Fruit fly (Drosophila melanogaster) whole organism, wandering third instar larva: ENCODE results near the gene CG15336.

Source experiments
- Abd-B ChIP-seq: fragments of >200 bp; optimal IDR thresholded peaks from 2 replicates; lab custom pipeline; 2017; ENCODE audit warnings: missing biosample characterization, missing genetic modification characterization
- CG9705 ChIP-seq: fragments of 200-800 bp; sonication (Bioruptor generic); optimal IDR thresholded peaks from 2 replicates; lab custom pipeline; 2018; ENCODE audit warnings: missing biosample characterization, mild to moderate bottlenecking, missing genetic modification characterization
- CrebA ChIP-seq: fragments of 200-800 bp; sonication (Bioruptor generic); optimal IDR thresholded peaks from 2 replicates; lab custom pipeline; 2016; ENCODE audit warnings: missing biosample characterization, mild to moderate bottlenecking, missing genetic modification characterization, borderline replicate concordance
- Dfd ChIP-seq: fragments of >200 bp; optimal IDR thresholded peaks from 2 replicates; lab custom pipeline; 2017; ENCODE audit warnings: missing biosample characterization, missing genetic modification characterization
- Dif ChIP-seq: fragments of 200-275, 200-300 bp; sonication (Bioruptor generic); optimal IDR thresholded peaks from 2 replicates; lab custom pipeline; 2018; ENCODE audit warnings: missing biosample characterization, missing genetic modification characterization; ENCODE audit not compliant: partially characterized antibody
- GATAd ChIP-seq: sonication (Bioruptor generic); optimal IDR thresholded peaks from 2 replicates; lab custom pipeline; 2016; ENCODE audit warnings: missing biosample characterization, missing genetic modification characterization
- HLH106 ChIP-seq: fragments of 200-800 bp; optimal IDR thresholded peaks from 3 replicates; lab custom pipeline; 2019; ENCODE audit warnings: missing biosample characterization, mild to moderate bottlenecking, missing genetic modification characterization, moderate library complexity
- Hnf4 ChIP-seq: fragments of 200-800 bp; sonication (Bioruptor generic); optimal IDR thresholded peaks from 2 replicates; lab custom pipeline; 2016; ENCODE audit warnings: missing biosample characterization, mild to moderate bottlenecking, missing genetic modification characterization
- Hr78 ChIP-seq: fragments of >200 bp; optimal IDR thresholded peaks from 2 replicates; lab custom pipeline; 2017; ENCODE audit warnings: missing biosample characterization, missing genetic modification characterization
- Hr83 ChIP-seq: fragments of 200-300 bp; sonication (Bioruptor generic); optimal IDR thresholded peaks from 2 replicates; lab custom pipeline; 2016; ENCODE audit warnings: missing biosample characterization, mild to moderate bottlenecking, missing genetic modification characterization, moderate library complexity; ENCODE audit not compliant: poor library complexity, severe bottlenecking
- Jra ChIP-seq: sonication (Bioruptor generic); optimal IDR thresholded peaks from 2 replicates; lab custom pipeline; 2016; ENCODE audit warnings: missing biosample characterization, missing genetic modification characterization
- Myc ChIP-seq: fragments of >200 bp; optimal IDR thresholded peaks from 2 replicates; lab custom pipeline; 2017
- N ChIP-seq: fragments of >200 bp; optimal IDR thresholded peaks from 2 replicates; lab custom pipeline; 2018; ENCODE audit warnings: missing biosample characterization, missing external identifiers, missing genetic modification characterization
- OdsH ChIP-seq: fragments of 200-800 bp; sonication (Bioruptor generic); optimal IDR thresholded peaks from 2 replicates; lab custom pipeline; 2016; ENCODE audit warnings: missing biosample characterization, mild to moderate bottlenecking, missing genetic modification characterization
- Rel ChIP-seq, 2 experiments: fragments of 200-800 bp; sonication (Bioruptor generic) in 1 of 2; optimal IDR thresholded peaks; 2 replicates in 1 of 2; 3 replicates in 1 of 2; lab custom pipeline; 2016 to 2019; ENCODE audit warnings: mild to moderate bottlenecking in 2 of 2, missing biosample characterization in 2 of 2, missing genetic modification characterization in 2 of 2, moderate library complexity in 1 of 2
- Sp1 ChIP-seq: fragments of 200-800 bp; sonication (Bioruptor generic); optimal IDR thresholded peaks from 3 replicates; lab custom pipeline; 2019; ENCODE audit warnings: missing biosample characterization, mild to moderate bottlenecking, missing genetic modification characterization, moderate library complexity
- Vsx2 ChIP-seq: fragments of 200-300, 225-300 bp; sonication (Bioruptor generic); optimal IDR thresholded peaks from 2 replicates; lab custom pipeline; 2018; ENCODE audit warnings: missing biosample characterization, missing genetic modification characterization; ENCODE audit not compliant: partially characterized antibody
- br ChIP-seq: fragments of 200-800 bp; sonication (Bioruptor generic); optimal IDR thresholded peaks from 2 replicates; lab custom pipeline; 2016; ENCODE audit warnings: missing biosample characterization, missing genetic modification characterization
- brk ChIP-seq: fragments of 200-800 bp; sonication (Bioruptor generic); optimal IDR thresholded peaks from 2 replicates; lab custom pipeline; 2016; ENCODE audit warnings: missing biosample characterization, mild to moderate bottlenecking, missing genetic modification characterization
- dl ChIP-seq, 2 experiments: fragments of 175-275, 200-275 bp in 1 of 2; fragments of 200-275 bp in 1 of 2; sonication (Bioruptor generic); optimal IDR thresholded peaks; lab custom pipeline; 2018; ENCODE audit warnings: mild to moderate bottlenecking in 2 of 2, missing biosample characterization in 2 of 2, missing genetic modification characterization in 2 of 2, moderate library complexity in 2 of 2; ENCODE audit not compliant: partially characterized antibody in 2 of 2, insufficient read depth in 1 of 2
- dmrt93B ChIP-seq: fragments of 200-800 bp; sonication (Bioruptor generic); optimal IDR thresholded peaks from 2 replicates; lab custom pipeline; 2018; ENCODE audit warnings: missing biosample characterization, mild to moderate bottlenecking, missing genetic modification characterization
- dsf ChIP-seq: sonication (Bioruptor generic); optimal IDR thresholded peaks from 2 replicates; lab custom pipeline; 2016; ENCODE audit warnings: missing biosample characterization, missing genetic modification characterization, borderline replicate concordance
- ey ChIP-seq: fragments of 200-800 bp; sonication (Bioruptor generic); optimal IDR thresholded peaks from 2 replicates; lab custom pipeline; 2016; ENCODE audit warnings: missing biosample characterization, missing genetic modification characterization
- foxo ChIP-seq, 2 experiments: fragments of 200-800 bp; sonication (Bioruptor generic); optimal IDR thresholded peaks; 2 replicates in 1 of 2; 3 replicates in 1 of 2; lab custom pipeline; 2016 to 2017; ENCODE audit warnings: missing biosample characterization in 2 of 2, missing genetic modification characterization in 2 of 2
- fru ChIP-seq: fragments of 200-800 bp; sonication (Bioruptor generic); optimal IDR thresholded peaks from 3 replicates; lab custom pipeline; 2016; ENCODE audit warnings: missing biosample characterization, mild to moderate bottlenecking, missing genetic modification characterization
- h ChIP-seq: fragments of 200-800 bp; sonication (Bioruptor generic); optimal IDR thresholded peaks from 3 replicates; lab custom pipeline; 2016; ENCODE audit warnings: missing biosample characterization, mild to moderate bottlenecking, missing genetic modification characterization
- jim ChIP-seq: fragments of 175-275, 200-325 bp; sonication (Bioruptor generic); optimal IDR thresholded peaks from 2 replicates; lab custom pipeline; 2016; ENCODE audit warnings: missing biosample characterization, mild to moderate bottlenecking, missing genetic modification characterization
- lola ChIP-seq: fragments of >200 bp; optimal IDR thresholded peaks from 2 replicates; lab custom pipeline; 2017; ENCODE audit warnings: missing biosample characterization, missing genetic modification characterization
- pan ChIP-seq: fragments of >200 bp; optimal IDR thresholded peaks from 2 replicates; lab custom pipeline; 2017
- psq ChIP-seq: fragments of 200-800 bp; sonication (Bioruptor generic); optimal IDR thresholded peaks from 3 replicates; lab custom pipeline; 2017; ENCODE audit warnings: missing biosample characterization, mild to moderate bottlenecking, missing genetic modification characterization, moderate library complexity
- rgr ChIP-seq: fragments of 200-800 bp; sonication (Bioruptor generic); optimal IDR thresholded peaks from 3 replicates; lab custom pipeline; 2016; ENCODE audit warnings: missing biosample characterization, mild to moderate bottlenecking, missing genetic modification characterization
- sage ChIP-seq: fragments of 200-800 bp; sonication (Bioruptor generic); optimal IDR thresholded peaks from 2 replicates; lab custom pipeline; 2016; ENCODE audit warnings: missing biosample characterization, mild to moderate bottlenecking, missing genetic modification characterization
- sv ChIP-seq: fragments of 200-800 bp; sonication (Bioruptor generic); optimal IDR thresholded peaks from 3 replicates; lab custom pipeline; 2016; ENCODE audit warnings: missing biosample characterization, missing genetic modification characterization
- tai ChIP-seq: sonication (Bioruptor generic); optimal IDR thresholded peaks from 2 replicates; lab custom pipeline; 2016; ENCODE audit warnings: missing biosample characterization, missing genetic modification characterization
- usp ChIP-seq: fragments of >200 bp; optimal IDR thresholded peaks from 2 replicates; lab custom pipeline; 2017; ENCODE audit warnings: missing biosample characterization, missing genetic modification characterization
- woc ChIP-seq: sonication (Bioruptor generic); optimal IDR thresholded peaks from 2 replicates; lab custom pipeline; 2016; ENCODE audit warnings: missing biosample characterization, mild to moderate bottlenecking, missing genetic modification characterization

Gene CG15336

dm6 chrX:8147649-8148048 is at the start of gene CG15336:
Gene CG15336, plus strand, starts transcription at chrX:8147949.
- TF ChIP-seq jim (GFP tag; lab: Kevin White, UChicago) (no peak), Dif (no peak), psq (GFP tag; lab: Kevin White, UChicago) (no peak), CrebA (GFP tag; lab: Kevin White, UChicago) (no peak), Hnf4 (GFP tag; lab: Kevin White, UChicago) (no peak), N (GFP tag; lab: Kevin White, UChicago) (no peak)
- TF ChIP-seq, all 38 proteins: peak for 0

dm6 chrX:8100026-8100825 is 47.5 kb upstream of the CG15336 start:
- TF ChIP-seq Hr78 = no peak
- peak; percentile 63 for TF ChIP-seq OdsH (GFP tag; lab: Kevin White, UChicago)
- no peak for TF ChIP-seq dsf (GFP tag; lab: Kevin White, UChicago)
- no peak for TF ChIP-seq Rel (GFP tag; optimal IDR thresholded peaks at IDR 0.05; lab: Kevin White, UChicago)
- no peak for TF ChIP-seq Rel (tag; optimal IDR thresholded peaks at IDR 0.05; lab: Kevin White, UChicago)
- no peak for TF ChIP-seq CG9705
- no peak for TF ChIP-seq Hr83 (GFP tag; lab: Kevin White, UChicago)
- peak; percentile 82 for TF ChIP-seq h (GFP tag; lab: Kevin White, UChicago)
- peak; percentile 61 for TF ChIP-seq psq (GFP tag; lab: Kevin White, UChicago)
- TF ChIP-seq ey (GFP tag; lab: Kevin White, UChicago) = peak; percentile 65
- peak in 1 of 2 experiments; percentile 77 for TF ChIP-seq foxo (GFP tag; optimal IDR thresholded peaks at IDR 0.05; lab: Kevin White, UChicago)
- peak; percentile 57 for TF ChIP-seq Hnf4 (GFP tag; lab: Kevin White, UChicago)
- no peak for TF ChIP-seq Dfd (GFP tag; lab: Kevin White, UChicago)
- no peak for TF ChIP-seq N (GFP tag; lab: Kevin White, UChicago)
- no peak for TF ChIP-seq pan (lab: Kevin White, UChicago)
- no peak for TF ChIP-seq usp (GFP tag; lab: Kevin White, UChicago)
- TF ChIP-seq br (GFP tag; lab: Kevin White, UChicago) = peak; percentile 66
- no peak for TF ChIP-seq Myc (lab: Kevin White, UChicago)
- no peak for TF ChIP-seq jim (GFP tag; lab: Kevin White, UChicago)
- peak; percentile 72 for TF ChIP-seq fru (GFP tag; lab: Kevin White, UChicago)
- peak; percentile 64 for TF ChIP-seq brk (GFP tag; lab: Kevin White, UChicago)
- peak; percentile 82 for TF ChIP-seq rgr (GFP tag; lab: Kevin White, UChicago)
- no peak for TF ChIP-seq Dif
- TF ChIP-seq Vsx2 = no peak
- peak; percentile 70 for TF ChIP-seq HLH106
- TF ChIP-seq GATAd (GFP tag; lab: Kevin White, UChicago) = no peak
- no peak for TF ChIP-seq Abd-B
- TF ChIP-seq woc = peak; percentile 50
- TF ChIP-seq Jra = no peak
- no peak for TF ChIP-seq CrebA (GFP tag; lab: Kevin White, UChicago)
- TF ChIP-seq sv = peak; percentile 63
- peak; percentile 33 for TF ChIP-seq dmrt93B (GFP tag; lab: Kevin White, UChicago)
- no peak for TF ChIP-seq tai (GFP tag; lab: Kevin White, UChicago)
- no peak for TF ChIP-seq dl (GFP tag; optimal IDR thresholded peaks at IDR 0.05; lab: Kevin White, UChicago; ENCODE audit: insufficient read depth in 1 of 2, partially characterized antibody in 2 of 2)
- peak; percentile 68 for TF ChIP-seq Sp1
- no peak for TF ChIP-seq lola (GFP tag; lab: Kevin White, UChicago)

dm6 chrX:8100826-8101079 is 47.0 kb upstream of the CG15336 start:
- no peak for TF ChIP-seq Hr78
- TF ChIP-seq Myc (lab: Kevin White, UChicago) = no peak
- no peak for TF ChIP-seq Dfd (GFP tag; lab: Kevin White, UChicago)
- TF ChIP-seq Sp1 = no peak
- TF ChIP-seq usp (GFP tag; lab: Kevin White, UChicago) = no peak
- no peak for TF ChIP-seq ey (GFP tag; lab: Kevin White, UChicago)
- TF ChIP-seq Hnf4 (GFP tag; lab: Kevin White, UChicago) = no peak
- TF ChIP-seq sage (GFP tag; lab: Kevin White, UChicago) = no peak
- TF ChIP-seq Dif = no peak
